Worm (Caenorhabditis elegans) whole organism, mixed stage, embryonic: ENCODE data around the gene F08F1.4.

Source experiments
- M03D4.4 ChIP-seq: sonication (generic microtip); optimal IDR thresholded peaks from 2 replicates; lab custom pipeline; 2017; ENCODE audit warnings: mild to moderate bottlenecking, missing genetic modification characterization, missing compliant biosample characterization
- ceh-39 ChIP-seq: fragments of 150-350 bp; optimal IDR thresholded peaks from 2 replicates; lab custom pipeline; 2014; ENCODE audit warnings: missing biosample characterization, missing genetic modification characterization
- drap-1 ChIP-seq: fragments of 200-800 bp; sonication (Bioruptor generic); optimal IDR thresholded peaks from 3 replicates; lab custom pipeline; 2018; ENCODE audit warnings: mild to moderate bottlenecking, missing genetic modification characterization, missing compliant biosample characterization
- lin-13 ChIP-seq: fragments of 150-350 bp; optimal IDR thresholded peaks from 2 replicates; lab custom pipeline; 2014; ENCODE audit warnings: missing biosample characterization, missing genetic modification characterization
- lin-32 ChIP-seq: fragments of 200-800 bp; sonication (Bioruptor generic); optimal IDR thresholded peaks from 2 replicates; lab custom pipeline; 2018; ENCODE audit warnings: mild to moderate bottlenecking, missing genetic modification characterization, missing compliant biosample characterization
- lsy-2 ChIP-seq: fragments of 150-350 bp; optimal IDR thresholded peaks from 2 replicates; lab custom pipeline; 2014; ENCODE audit warnings: missing biosample characterization, missing genetic modification characterization
- mls-2 ChIP-seq: sonication (generic microtip); optimal IDR thresholded peaks from 2 replicates; lab custom pipeline; 2016; ENCODE audit warnings: mild to moderate bottlenecking, missing genetic modification characterization, moderate library complexity, missing compliant biosample characterization
- nhr-12 ChIP-seq: fragments of 150-350 bp; optimal IDR thresholded peaks from 2 replicates; lab custom pipeline; 2014; ENCODE audit warnings: missing biosample characterization, missing genetic modification characterization
- nhr-237 ChIP-seq: fragments of 150-350 bp; optimal IDR thresholded peaks from 2 replicates; lab custom pipeline; 2014; ENCODE audit warnings: missing biosample characterization, missing genetic modification characterization
- nhr-28 ChIP-seq: fragments of 150-350 bp; optimal IDR thresholded peaks from 2 replicates; lab custom pipeline; 2014; ENCODE audit warnings: missing biosample characterization, missing genetic modification characterization
- nhr-76 ChIP-seq: sonication (generic microtip); optimal IDR thresholded peaks from 2 replicates; lab custom pipeline; 2017; ENCODE audit warnings: missing biosample characterization, missing genetic modification characterization
- unc-39 ChIP-seq: fragments of 150-350 bp; optimal IDR thresholded peaks from 2 replicates; lab custom pipeline; 2014; ENCODE audit warnings: missing biosample characterization, missing genetic modification characterization
- unc-62 ChIP-seq: fragments of 150-350 bp; optimal IDR thresholded peaks from 2 replicates; lab custom pipeline; 2014; ENCODE audit warnings: missing biosample characterization, missing genetic modification reagents, missing genetic modification characterization
- ztf-11 ChIP-seq: fragments of 150-350 bp; optimal IDR thresholded peaks from 2 replicates; lab custom pipeline; 2014; ENCODE audit warnings: missing biosample characterization, missing genetic modification characterization

- no peak for TF ChIP-seq unc-39
- TF ChIP-seq mls-2 (tag; lab: Kevin White, UChicago): no peak
- TF ChIP-seq unc-62 (GFP tag; lab: Kevin White, UChicago): no peak
- no peak for TF ChIP-seq drap-1 (GFP tag; lab: Kevin White, UChicago)
- no peak for TF ChIP-seq nhr-28 (tag; lab: Kevin White, UChicago)
- no peak for TF ChIP-seq ceh-39 (tag; lab: Kevin White, UChicago)
- no peak for TF ChIP-seq nhr-237 (tag; lab: Kevin White, UChicago)
- no peak for TF ChIP-seq lin-32 (GFP tag; lab: Kevin White, UChicago)
- TF ChIP-seq lsy-2 (tag; lab: Kevin White, UChicago): no peak
- no peak for TF ChIP-seq nhr-76 (tag; lab: Kevin White, UChicago)
- no peak for TF ChIP-seq nhr-12 (tag; lab: Kevin White, UChicago)
- no peak for TF ChIP-seq M03D4.4 (tag; lab: Kevin White, UChicago)
- TF ChIP-seq lin-13 (tag; lab: Kevin White, UChicago): no peak
- no peak for TF ChIP-seq ztf-11 (tag; lab: Kevin White, UChicago)
These were observed 20.7 kb upstream of the F08F1.4 start, which contains the start of gene wrk-1 for ce11 chrX:8392539-8392996.
